Worm (Caenorhabditis elegans) whole organism, late embryonic: ENCODE measurements around the gene lin-56.
"Not testable (repeated sequence)": the region's sequence is repeated elsewhere in the genome, so short reads cannot be mapped to it uniquely, and the experiment has no call there.

Source experiments
- ceh-30 ChIP-seq: fragments of 150-350 bp; optimal IDR thresholded peaks from 2 replicates; lab custom pipeline; 2014; ENCODE audit warnings: missing biosample characterization, missing genetic modification characterization
- ceh-34 ChIP-seq: sonication (generic microtip); optimal IDR thresholded peaks from 2 replicates; lab custom pipeline; 2016; ENCODE audit warnings: mild to moderate bottlenecking, missing genetic modification characterization, missing compliant biosample characterization
- elt-2 ChIP-seq: sonication (generic microtip); optimal IDR thresholded peaks from 2 replicates; lab custom pipeline; 2016; ENCODE audit warnings: missing genetic modification reagents, missing genetic modification characterization, missing compliant biosample characterization
- fkh-6 ChIP-seq: sonication (generic microtip); optimal IDR thresholded peaks from 2 replicates; lab custom pipeline; 2016; ENCODE audit warnings: missing genetic modification characterization, missing compliant biosample characterization
- hlh-13 ChIP-seq: fragments of 200-800 bp; sonication (Bioruptor generic); optimal IDR thresholded peaks from 2 replicates; lab custom pipeline; 2018; ENCODE audit warnings: mild to moderate bottlenecking, missing genetic modification characterization, missing compliant biosample characterization
- pag-3 ChIP-seq: sonication (generic microtip); optimal IDR thresholded peaks from 2 replicates; lab custom pipeline; 2016; ENCODE audit warnings: missing compliant biosample characterization, missing genetic modification characterization, borderline replicate concordance
- sox-2 ChIP-seq: fragments of 200-800 bp; sonication (Bioruptor generic); IDR thresholded peaks from 2 replicates; pipeline ENCODE4 v1.3.6; 2022; ENCODE audit warnings: missing genetic modification reagents, missing genetic modification characterization, missing compliant biosample characterization
- sox-4 ChIP-seq: sonication (generic microtip); optimal IDR thresholded peaks from 2 replicates; lab custom pipeline; 2017; ENCODE audit warnings: mild to moderate bottlenecking, missing genetic modification characterization, inconsistent platforms, missing compliant biosample characterization
- syd-9 ChIP-seq: sonication (generic microtip); optimal IDR thresholded peaks from 2 replicates; lab custom pipeline; 2016; ENCODE audit warnings: mild to moderate bottlenecking, missing genetic modification characterization, moderate library complexity, missing compliant biosample characterization

DNA sequence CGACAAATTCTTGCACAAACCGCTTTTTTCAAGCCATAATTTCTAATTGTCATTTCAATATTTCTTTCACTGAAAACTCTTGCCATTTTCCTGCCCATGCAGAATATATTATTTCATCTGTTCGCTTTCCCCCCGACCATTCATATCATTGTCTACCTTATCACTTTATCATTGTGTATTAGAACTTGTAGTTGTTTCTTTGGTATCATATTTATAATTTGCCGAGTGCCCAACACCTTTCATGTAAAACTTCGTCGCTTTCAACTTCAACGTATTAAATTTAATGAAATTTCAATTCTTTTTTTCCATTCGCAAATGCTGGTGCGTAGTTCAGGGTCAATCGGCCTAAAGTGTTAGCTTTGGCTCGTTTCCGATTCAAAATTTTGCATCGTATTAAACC is 7.0 kb upstream of the lin-56 start, which contains the start of gene ZK673.1:
- not testable (repeated sequence) for TF ChIP-seq ceh-34 (tag; lab: Kevin White, UChicago); hlh-13 (GFP tag; lab: Kevin White, UChicago); syd-9 (tag; lab: Kevin White, UChicago); ceh-30 (tag; lab: Kevin White, UChicago); fkh-6 (tag; lab: Kevin White, UChicago); elt-2 (tag; lab: Kevin White, UChicago); sox-2 (GFP tag; lab: Robert Waterston, UW); pag-3 (tag; lab: Kevin White, UChicago); sox-4
